Worm (Caenorhabditis elegans) whole organism, early embryonic: ENCODE results near the gene Y54G2A.15.

Experiments
- B0310.2 ChIP-seq: sonication (generic microtip); optimal IDR thresholded peaks from 2 replicates; lab custom pipeline; 2016; ENCODE audit warnings: mild to moderate bottlenecking, missing genetic modification characterization, missing compliant biosample characterization
- aly-1 ChIP-seq: sonication (generic microtip); optimal IDR thresholded peaks from 2 replicates; lab custom pipeline; 2016; ENCODE audit warnings: missing genetic modification characterization, missing compliant biosample characterization
- ama-1 ChIP-seq: fragments of 150-350 bp; optimal IDR thresholded peaks from 2 replicates; lab custom pipeline; 2014
- ceh-13 ChIP-seq: fragments of 200-800 bp; sonication (Bioruptor generic); optimal IDR thresholded peaks from 2 replicates; lab custom pipeline; 2018; ENCODE audit warnings: mild to moderate bottlenecking, missing genetic modification characterization, missing compliant biosample characterization
- hmg-4 ChIP-seq: fragments of 200-800 bp; sonication (Bioruptor generic); optimal IDR thresholded peaks from 2 replicates; lab custom pipeline; 2018; ENCODE audit warnings: mild to moderate bottlenecking, missing genetic modification characterization, missing compliant biosample characterization
- tbx-11 ChIP-seq: fragments of 200-800 bp; sonication (Bioruptor generic); IDR thresholded peaks from 2 replicates; pipeline ENCODE4 v1.3.6; 2022; ENCODE audit warnings: missing genetic modification characterization, missing compliant biosample characterization
- tbx-37 ChIP-seq: fragments of 200-800 bp; sonication (Bioruptor generic); conservative IDR thresholded peaks from 2 replicates; pipeline ENCODE4 v1.3.6; 2022; ENCODE audit warnings: missing genetic modification reagents, missing genetic modification characterization, missing compliant biosample characterization

DNA sequence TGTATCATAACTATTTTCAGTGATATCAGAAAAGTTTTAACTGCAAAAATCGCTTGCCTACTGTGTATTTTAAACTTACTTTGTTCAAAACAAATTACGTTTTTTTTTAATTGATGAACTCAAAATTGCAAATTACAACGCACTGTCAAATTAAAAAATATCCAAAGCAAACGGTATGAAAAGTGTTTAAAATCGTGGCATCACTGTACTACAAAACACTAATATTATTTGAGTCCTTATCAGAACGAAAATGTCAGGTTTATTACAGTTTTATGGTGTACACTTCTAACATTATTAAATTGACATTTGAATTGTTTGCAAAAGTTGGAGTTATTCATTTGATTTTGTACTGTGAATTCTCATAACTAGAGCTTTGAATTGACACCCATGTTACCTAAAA lies 2.5 kb downstream of the Y54G2A.15 start, which contains the start of gene clec-83:
- TF ChIP-seq tbx-37 (GFP tag; lab: Robert Waterston, UW) = no peak
- TF ChIP-seq ceh-13 = no peak
- TF ChIP-seq B0310.2 (tag; lab: Kevin White, UChicago) = no peak
- TF ChIP-seq ama-1 = no peak
- TF ChIP-seq aly-1 (tag; lab: Kevin White, UChicago) = no peak
- no peak for TF ChIP-seq hmg-4 (GFP tag; lab: Kevin White, UChicago)
- no peak for TF ChIP-seq tbx-11 (GFP tag; lab: Robert Waterston, UW)
